Worm (Caenorhabditis elegans): ENCODE measurements around the gene btf-1.

Gene btf-1

DNA sequence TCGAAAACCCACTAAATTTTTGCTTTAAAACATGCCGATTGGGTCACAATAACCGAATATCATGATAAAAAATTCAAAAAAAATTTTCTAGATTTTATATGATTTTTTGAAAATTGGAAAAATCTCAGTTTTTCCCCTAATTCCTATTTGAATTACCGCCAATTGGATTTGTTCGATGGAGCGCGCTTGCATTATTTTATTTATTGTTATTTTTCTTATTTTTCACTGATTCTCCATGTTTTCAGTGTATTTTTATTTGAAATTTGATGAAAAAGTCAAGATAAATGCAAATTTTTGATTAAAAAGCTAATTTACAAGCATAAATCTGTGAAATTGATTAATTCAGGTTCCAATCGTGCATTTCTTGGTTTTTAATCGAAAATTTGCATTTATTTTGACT lies 11.9 kb upstream of the btf-1 start:
- TF ChIP-seq lin-54 (GFP tag; optimal IDR thresholded peaks at IDR 0.05) (peak; percentile 3), Y79H2A.3 (GFP tag; conservative IDR thresholded peaks at IDR 0.05) (no peak), cebp-2 (GFP tag; IDR thresholded peaks at IDR 0.05) (no peak), K12H6.12 (tag; optimal IDR thresholded peaks at IDR 0.05) (no peak), nhr-179 (tag; optimal IDR thresholded peaks at IDR 0.05) (no peak), rpc-1 (optimal IDR thresholded peaks at IDR 0.05) (no peak), rpc-1 (tag; optimal IDR thresholded peaks at IDR 0.05) (no peak), hrde-1 (tag; optimal IDR thresholded peaks at IDR 0.05; ENCODE audit: borderline replicate concordance) (no peak), chd-7 (tag; optimal IDR thresholded peaks at IDR 0.05) (no peak), bed-1 (GFP tag; IDR thresholded peaks at IDR 0.05) (no peak), madf-6 (GFP tag; IDR thresholded peaks at IDR 0.05) (peak; percentile 29; the same call in 1 of the 2 replicates), ceh-40 (GFP tag; IDR thresholded peaks at IDR 0.05) (no peak), mcd-1 (GFP tag; IDR thresholded peaks at IDR 0.05) (peak; percentile 37; the same call in 1 of the 2 replicates), nhr-80 (tag; optimal IDR thresholded peaks at IDR 0.05) (no peak), egl-44 (GFP tag; IDR thresholded peaks at IDR 0.05) (no peak), F57A8.1 (GFP tag; optimal IDR thresholded peaks at IDR 0.05) (no peak), sptf-2 (GFP tag; optimal IDR thresholded peaks at IDR 0.05) (no peak), ekl-4 (GFP tag; IDR thresholded peaks at IDR 0.05) (no peak), F57C9.4 (tag; optimal IDR thresholded peaks at IDR 0.05) (no peak)

ce11 chrII:13189363-13189762 lies 10.6 kb upstream of the btf-1 start:
- TF ChIP-seq zim-3 (tag; optimal IDR thresholded peaks at IDR 0.05) (no peak), egl-18 (GFP tag; IDR thresholded peaks at IDR 0.05) (no peak), egrh-3 (GFP tag; IDR thresholded peaks at IDR 0.05) (peak; percentile 10; the same call in 1 of the 2 replicates), K12H6.12 (tag; optimal IDR thresholded peaks at IDR 0.05) (no peak), mcd-1 (GFP tag; IDR thresholded peaks at IDR 0.05) (peak; percentile 33; the same call in 1 of the 2 replicates), D2030.7 (GFP tag; IDR thresholded peaks at IDR 0.05) (no peak), pha-4 (tag; optimal IDR thresholded peaks at IDR 0.05) (no peak), lin-40 (tag; optimal IDR thresholded peaks at IDR 0.05) (no peak), dpl-1 (GFP tag; optimal IDR thresholded peaks at IDR 0.05) (no peak), attf-3 (GFP tag; conservative IDR thresholded peaks at IDR 0.05) (no peak), snpc-3.4 (tag; optimal IDR thresholded peaks at IDR 0.05) (no peak), nhr-120 (GFP tag; IDR thresholded peaks at IDR 0.05) (no peak), madf-10 (tag; optimal IDR thresholded peaks at IDR 0.05) (peak; percentile 26), lsl-1 (GFP tag; optimal IDR thresholded peaks at IDR 0.05) (no peak), cebp-1 (GFP tag; IDR thresholded peaks at IDR 0.05) (no peak), cebp-1 (tag; optimal IDR thresholded peaks at IDR 0.05) (peak; percentile 10), mes-4 (tag; optimal IDR thresholded peaks at IDR 0.05) (no peak), zfh-2 (GFP tag; conservative IDR thresholded peaks at IDR 0.05) (peak; percentile 67)

DNA sequence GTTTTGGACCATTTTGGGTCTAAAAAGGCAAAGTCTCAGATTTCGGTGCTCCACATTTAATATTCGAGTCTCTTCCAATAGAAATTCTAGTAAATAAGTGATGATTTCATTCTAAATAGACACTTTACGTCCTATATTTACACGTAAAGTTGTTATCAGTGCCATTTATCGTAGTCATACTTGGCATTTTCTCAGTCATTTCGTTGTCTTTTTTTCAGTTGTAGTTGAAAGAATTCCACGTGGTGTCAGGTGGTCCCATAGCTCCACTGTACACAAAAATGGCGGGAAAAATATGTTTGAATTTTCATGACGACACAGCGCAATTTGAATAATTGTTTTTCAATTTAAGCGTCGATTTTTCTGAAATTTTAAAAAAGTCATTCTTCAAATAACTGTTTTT lies 9.6 kb upstream of the btf-1 start:
- TF ChIP-seq nhr-80 (tag; optimal IDR thresholded peaks at IDR 0.05) (peak; percentile 50), egl-44 (GFP tag; IDR thresholded peaks at IDR 0.05) (no peak), let-607 (tag; optimal IDR thresholded peaks at IDR 0.05) (peak; percentile 77 to 83), xnd-1 (tag; optimal IDR thresholded peaks at IDR 0.05) (no peak), aptf-2 (GFP tag; conservative IDR thresholded peaks at IDR 0.05) (no peak)
